Fruit fly (Drosophila melanogaster) whole organism, embryonic: Measurements from ENCODE around the gene glu.

Source experiments
- Abd-B ChIP-seq: fragments of 200-800 bp; sonication (Bioruptor generic); optimal IDR thresholded peaks from 2 replicates; lab custom pipeline; 2018; ENCODE audit warnings: missing biosample characterization, mild to moderate bottlenecking, missing genetic modification characterization, moderate library complexity
- Adf1 ChIP-seq: fragments of 200-800 bp; sonication (Bioruptor generic); IDR thresholded peaks from 2 replicates; pipeline ENCODE4 v1.3.6; 2022; ENCODE audit warnings: missing biosample characterization, missing genetic modification characterization
- B-H2 ChIP-seq: fragments of 200-800 bp; sonication (Bioruptor generic); optimal IDR thresholded peaks from 2 replicates; lab custom pipeline; 2018; ENCODE audit warnings: missing biosample characterization, mild to moderate bottlenecking, missing genetic modification characterization
- CG11085 ChIP-seq: fragments of 200-800 bp; sonication (Bioruptor generic); IDR thresholded peaks from 2 replicates; pipeline ENCODE4 v1.3.6; 2022; ENCODE audit warnings: missing biosample characterization, missing genetic modification characterization
- CG13287 ChIP-seq: fragments of 200-800 bp; sonication (Bioruptor generic); IDR thresholded peaks from 2 replicates; pipeline ENCODE4 v1.3.6; 2022; ENCODE audit warnings: missing biosample characterization, missing genetic modification characterization; ENCODE audit not compliant: partially characterized antibody
- CG13424 ChIP-seq: fragments of 200-800 bp; sonication (Bioruptor generic); optimal IDR thresholded peaks from 2 replicates; lab custom pipeline; 2019; ENCODE audit warnings: missing biosample characterization, mild to moderate bottlenecking, missing genetic modification characterization, moderate library complexity
- CG14710 ChIP-seq: fragments of 200-800 bp; sonication (Bioruptor generic); optimal IDR thresholded peaks from 3 replicates; lab custom pipeline; 2019; ENCODE audit warnings: missing biosample characterization, mild to moderate bottlenecking, missing genetic modification characterization, moderate library complexity
- CG14860 ChIP-seq: fragments of 200-800 bp; sonication (Bioruptor generic); IDR thresholded peaks from 3 replicates; pipeline ENCODE4 v1.3.6; 2022; ENCODE audit warnings: missing biosample characterization, missing genetic modification characterization; ENCODE audit not compliant: partially characterized antibody
- CG15479 ChIP-seq: fragments of 200-800 bp; sonication (Bioruptor generic); optimal IDR thresholded peaks from 3 replicates; lab custom pipeline; 2019; ENCODE audit warnings: missing biosample characterization, mild to moderate bottlenecking, missing genetic modification characterization, moderate library complexity
- CG16779 ChIP-seq: fragments of 200-800 bp; sonication (Bioruptor generic); IDR thresholded peaks from 2 replicates; pipeline ENCODE4 v1.3.6; 2022; ENCODE audit warnings: missing biosample characterization, missing genetic modification characterization
- CG17359 ChIP-seq: fragments of 200-800 bp; sonication (Bioruptor generic); optimal IDR thresholded peaks from 3 replicates; lab custom pipeline; 2018; ENCODE audit warnings: missing biosample characterization, mild to moderate bottlenecking, missing genetic modification characterization, moderate library complexity
- CG1832 ChIP-seq: fragments of 200-800 bp; sonication (Bioruptor generic); optimal IDR thresholded peaks from 2 replicates; lab custom pipeline; 2017; ENCODE audit warnings: missing biosample characterization, mild to moderate bottlenecking, missing genetic modification characterization, inconsistent platforms
- CG32772 ChIP-seq: fragments of 200-800 bp; sonication (Bioruptor generic); IDR thresholded peaks from 2 replicates; pipeline ENCODE4 v1.3.6; 2022; ENCODE audit warnings: missing biosample characterization, missing genetic modification characterization
- CG3407 ChIP-seq: fragments of 200-800 bp; sonication (Bioruptor generic); optimal IDR thresholded peaks from 2 replicates; lab custom pipeline; 2018; ENCODE audit warnings: missing biosample characterization, mild to moderate bottlenecking, missing genetic modification characterization
- CG4404 ChIP-seq: fragments of 200-800 bp; sonication (Bioruptor generic); IDR thresholded peaks from 2 replicates; pipeline ENCODE4 v1.3.6; 2022; ENCODE audit warnings: missing biosample characterization, missing genetic modification characterization
- CG7987 ChIP-seq: fragments of 200-800 bp; sonication (Bioruptor generic); optimal IDR thresholded peaks from 2 replicates; lab custom pipeline; 2018; ENCODE audit warnings: missing biosample characterization, mild to moderate bottlenecking, missing genetic modification characterization, moderate library complexity
- CG8765 ChIP-seq: fragments of 200-800 bp; sonication (Bioruptor generic); IDR thresholded peaks from 2 replicates; pipeline ENCODE4 v1.3.6; 2022; ENCODE audit warnings: missing biosample characterization, missing genetic modification characterization
- CTCF ChIP-seq: fragments of 200-800 bp; sonication (Bioruptor generic); optimal IDR thresholded peaks from 2 replicates; lab custom pipeline; 2017; ENCODE audit warnings: missing biosample characterization, mild to moderate bottlenecking, missing genetic modification characterization, moderate library complexity
- Dek ChIP-seq: fragments of 200-800 bp; sonication (Bioruptor generic); optimal IDR thresholded peaks from 3 replicates; lab custom pipeline; 2019; ENCODE audit warnings: missing biosample characterization, mild to moderate bottlenecking, missing genetic modification characterization, moderate library complexity
- Dip2 ChIP-seq: fragments of 200-800 bp; sonication (Bioruptor generic); IDR thresholded peaks from 2 replicates; pipeline ENCODE4 v1.3.6; 2022; ENCODE audit warnings: missing biosample characterization, missing genetic modification characterization
- Doc2 ChIP-seq: fragments of 200-800 bp; sonication (Bioruptor generic); IDR thresholded peaks from 2 replicates; pipeline ENCODE4 v1.3.6; 2022; ENCODE audit warnings: missing biosample characterization, missing genetic modification characterization
- ERR ChIP-seq: fragments of 200-800 bp; sonication (Bioruptor generic); optimal IDR thresholded peaks from 2 replicates; lab custom pipeline; 2016; ENCODE audit warnings: missing biosample characterization, missing genetic modification characterization
- HLHmδ ChIP-seq: fragments of 200-800 bp; sonication (Bioruptor generic); optimal IDR thresholded peaks from 2 replicates; lab custom pipeline; 2018; ENCODE audit warnings: missing biosample characterization, mild to moderate bottlenecking, missing genetic modification characterization, moderate library complexity
- Lhr ChIP-seq: fragments of 200-800 bp; sonication (Bioruptor generic); optimal IDR thresholded peaks from 3 replicates; lab custom pipeline; 2017; ENCODE audit warnings: mild to moderate bottlenecking, missing biosample characterization, missing genetic modification reagents, missing genetic modification characterization
- Oaz ChIP-seq: fragments of 200-800 bp; sonication (Bioruptor generic); IDR thresholded peaks from 2 replicates; pipeline ENCODE4 v1.3.6; 2022; ENCODE audit warnings: missing biosample characterization, missing genetic modification characterization
- Six4 ChIP-seq: fragments of 200-800 bp; sonication (Bioruptor generic); optimal IDR thresholded peaks from 2 replicates; lab custom pipeline; 2016; ENCODE audit warnings: missing biosample characterization, missing genetic modification characterization
- Usf ChIP-seq: fragments of 200-800 bp; sonication (Bioruptor generic); optimal IDR thresholded peaks from 2 replicates; lab custom pipeline; 2017; ENCODE audit warnings: missing genotype, missing biosample characterization, missing genetic modification characterization
- al ChIP-seq: fragments of 200-800 bp; sonication (Bioruptor generic); IDR thresholded peaks from 2 replicates; pipeline ENCODE4 v1.3.6; 2022; ENCODE audit warnings: missing biosample characterization, missing genetic modification characterization
- aop ChIP-seq: fragments of 200-800 bp; sonication (Bioruptor generic); IDR thresholded peaks from 2 replicates; pipeline ENCODE4 v1.3.6; 2022; ENCODE audit warnings: missing biosample characterization, missing genetic modification characterization
- bab2 ChIP-seq: fragments of 200-800 bp; sonication (Bioruptor generic); optimal IDR thresholded peaks from 2 replicates; lab custom pipeline; 2016; ENCODE audit warnings: missing biosample characterization, missing genetic modification characterization
- br ChIP-seq: fragments of >200 bp; optimal IDR thresholded peaks from 2 replicates; lab custom pipeline; 2017
- bsh ChIP-seq, 2 experiments: fragments of 200-800 bp; sonication (Bioruptor generic); optimal IDR thresholded peaks; 2 replicates each; lab custom pipeline; 2017 to 2018; ENCODE audit warnings: mild to moderate bottlenecking in 2 of 2, missing biosample characterization in 2 of 2, missing genetic modification characterization in 2 of 2, moderate library complexity in 1 of 2
- dpn ChIP-seq, 2 experiments: fragments of 200-800 bp; sonication (Bioruptor generic); optimal IDR thresholded peaks; 3 replicates each; lab custom pipeline; 2016; ENCODE audit warnings: missing biosample characterization in 2 of 2, missing genetic modification characterization in 2 of 2
- fd64A ChIP-seq: fragments of 200-800 bp; sonication (Bioruptor generic); optimal IDR thresholded peaks from 3 replicates; lab custom pipeline; 2018; ENCODE audit warnings: missing biosample characterization, mild to moderate bottlenecking, missing genetic modification characterization
- fru ChIP-seq: fragments of >200 bp; optimal IDR thresholded peaks from 2 replicates; lab custom pipeline; 2017
- gem ChIP-seq: fragments of 200-800 bp; sonication (Bioruptor generic); optimal IDR thresholded peaks from 2 replicates; lab custom pipeline; 2019; ENCODE audit warnings: missing biosample characterization, mild to moderate bottlenecking, missing genetic modification characterization, moderate library complexity
- gt ChIP-seq: fragments of 200-800 bp; sonication (Bioruptor generic); IDR thresholded peaks from 2 replicates; pipeline ENCODE4 v1.3.6; 2022; ENCODE audit warnings: missing biosample characterization, missing genetic modification characterization
- lilli ChIP-seq: fragments of 200-800 bp; sonication (Bioruptor generic); optimal IDR thresholded peaks from 3 replicates; lab custom pipeline; 2016; ENCODE audit warnings: missing biosample characterization, missing genetic modification characterization
- onecut ChIP-seq: fragments of 200-800 bp; sonication (Bioruptor generic); IDR thresholded peaks from 2 replicates; pipeline ENCODE4 v1.3.6; 2022; ENCODE audit warnings: missing biosample characterization, missing genetic modification characterization
- pb ChIP-seq: fragments of 200-800 bp; sonication (Bioruptor generic); optimal IDR thresholded peaks from 3 replicates; lab custom pipeline; 2016; ENCODE audit warnings: missing biosample characterization, missing genetic modification characterization
- sens-2 ChIP-seq: fragments of 200-800 bp; sonication (Bioruptor generic); IDR thresholded peaks from 2 replicates; pipeline ENCODE4 v1.3.6; 2022; ENCODE audit warnings: missing biosample characterization, missing genetic modification characterization
- slbo ChIP-seq: fragments of 200-800 bp; sonication (Bioruptor generic); IDR thresholded peaks from 2 replicates; pipeline ENCODE4 v1.3.6; 2022; ENCODE audit warnings: missing biosample characterization, missing genetic modification characterization
- so ChIP-seq: fragments of 200-800 bp; sonication (Bioruptor generic); IDR thresholded peaks from 3 replicates; pipeline ENCODE4 v1.3.6; 2022; ENCODE audit warnings: missing biosample characterization, missing genetic modification characterization
- sug ChIP-seq: fragments of 200-800 bp; optimal IDR thresholded peaks from 2 replicates; lab custom pipeline; 2019; ENCODE audit warnings: missing biosample characterization, mild to moderate bottlenecking, missing genetic modification characterization, moderate library complexity
- tap ChIP-seq: fragments of 200-800 bp; optimal IDR thresholded peaks from 3 replicates; lab custom pipeline; 2019; ENCODE audit warnings: missing biosample characterization, mild to moderate bottlenecking, missing genetic modification characterization, moderate library complexity
- trem ChIP-seq: fragments of 200-800 bp; optimal IDR thresholded peaks from 3 replicates; lab custom pipeline; 2019; ENCODE audit warnings: missing biosample characterization, mild to moderate bottlenecking, missing genetic modification characterization, moderate library complexity
- trh ChIP-seq: fragments of 200-800 bp; sonication (Bioruptor generic); optimal IDR thresholded peaks from 2 replicates; lab custom pipeline; 2016; ENCODE audit warnings: missing biosample characterization, missing genetic modification characterization
- twi ChIP-seq: fragments of 200-800 bp; optimal IDR thresholded peaks from 2 replicates; lab custom pipeline; 2019; ENCODE audit warnings: missing biosample characterization, mild to moderate bottlenecking, missing genetic modification characterization, moderate library complexity
- wek ChIP-seq: fragments of 200-800 bp; sonication (Bioruptor generic); optimal IDR thresholded peaks from 3 replicates; lab custom pipeline; 2018; ENCODE audit warnings: missing biosample characterization, mild to moderate bottlenecking, missing genetic modification characterization, moderate library complexity
- zfh1 ChIP-seq: fragments of 200-800 bp; sonication (Bioruptor generic); IDR thresholded peaks from 3 replicates; pipeline ENCODE4 v1.3.6; 2022; ENCODE audit warnings: missing biosample characterization, missing genetic modification characterization

Gene glu

dm6 chr2L:16720707-16721700, 17.2 kb downstream of the glu start (continued):
- peak; percentile 1 for TF ChIP-seq CG1832 (GFP tag; lab: Kevin White, UChicago)
- TF ChIP-seq lilli (GFP tag; lab: Kevin White, UChicago), result peak; percentile 88
- peak; percentile 94 for TF ChIP-seq so
- TF ChIP-seq CG14860, result no peak
- peak; percentile 83 for TF ChIP-seq aop (GFP tag; lab: Robert Waterston, UW)
- peak; percentile 78 for TF ChIP-seq bab2
- no peak for TF ChIP-seq CG13287
- TF ChIP-seq Dek (tag; lab: Kevin White, UChicago), result peak; percentile 85
- TF ChIP-seq Dip2 (GFP tag; lab: Robert Waterston, UW), result peak; percentile 49; the same call in 1 of the 2 replicates
- TF ChIP-seq Doc2 (GFP tag; lab: Robert Waterston, UW), result no peak; the same call in 1 of the 2 replicates
- TF ChIP-seq pb (GFP tag; lab: Kevin White, UChicago), result peak; percentile 22
- peak; percentile 91 for TF ChIP-seq trem
- TF ChIP-seq trh (GFP tag; lab: Kevin White, UChicago), result peak; percentile 74
- peak; percentile 68 for TF ChIP-seq Lhr (GFP tag; lab: Kevin White, UChicago)
- peak; percentile 69 to 87 for TF ChIP-seq dpn (GFP tag; optimal IDR thresholded peaks at IDR 0.05; lab: Kevin White, UChicago)
- TF ChIP-seq HLHmδ (GFP tag; lab: Kevin White, UChicago), result no peak
- peak; percentile 98 for TF ChIP-seq CG17359 (tag; lab: Kevin White, UChicago)
- TF ChIP-seq CG32772 (GFP tag; lab: Robert Waterston, UW), result peak; percentile 95
- peak; percentile 77 for TF ChIP-seq fd64A (GFP tag; lab: Kevin White, UChicago)
- peak; percentile 93 for TF ChIP-seq tap (tag; lab: Kevin White, UChicago)
- TF ChIP-seq CG4404 (GFP tag; lab: Robert Waterston, UW), result peak; percentile 92
- peak; percentile 67 for TF ChIP-seq Adf1 (GFP tag; lab: Robert Waterston, UW)
- peak; percentile 90 for TF ChIP-seq CG7987 (GFP tag; lab: Kevin White, UChicago)
- peak; percentile 88 for TF ChIP-seq onecut (GFP tag; lab: Robert Waterston, UW)
- peak; percentile 81 for TF ChIP-seq CG3407 (GFP tag; lab: Kevin White, UChicago)
- peak; percentile 89 for TF ChIP-seq CG11085 (GFP tag; lab: Robert Waterston, UW)
- TF ChIP-seq Oaz (GFP tag; lab: Robert Waterston, UW), result peak; percentile 91
- peak; percentile 93 for TF ChIP-seq CG14710
- peak; percentile 64 for TF ChIP-seq sug (tag; lab: Kevin White, UChicago)
- TF ChIP-seq CTCF (GFP tag; lab: Kevin White, UChicago), result peak; percentile 57
- peak; percentile 91 for TF ChIP-seq CG8765 (GFP tag; lab: Robert Waterston, UW)
- TF ChIP-seq slbo, result peak; percentile 95
- TF ChIP-seq ERR (GFP tag; lab: Kevin White, UChicago), result peak; percentile 34
- TF ChIP-seq br (lab: Kevin White, UChicago), result no peak
- peak; percentile 85 for TF ChIP-seq Abd-B (GFP tag; lab: Kevin White, UChicago)
- peak; percentile 92 for TF ChIP-seq gem (tag; lab: Kevin White, UChicago)
- TF ChIP-seq Six4 (GFP tag; lab: Kevin White, UChicago), result peak; percentile 91
- TF ChIP-seq fru (lab: Kevin White, UChicago), result no peak
- TF ChIP-seq Usf, result peak; percentile 36
- TF ChIP-seq zfh1 (GFP tag; lab: Robert Waterston, UW), result peak; percentile 97
- peak; percentile 88 for TF ChIP-seq CG13424 (tag; lab: Kevin White, UChicago)
- TF ChIP-seq B-H2 (GFP tag; lab: Kevin White, UChicago), result no peak
- TF ChIP-seq bsh (GFP tag; optimal IDR thresholded peaks at IDR 0.05; lab: Kevin White, UChicago), result peak; percentile 65 to 90
- peak; percentile 81 for TF ChIP-seq al (GFP tag; lab: Robert Waterston, UW)
- peak; percentile 94 for TF ChIP-seq sens-2 (GFP tag; lab: Robert Waterston, UW)
- TF ChIP-seq twi (tag; lab: Kevin White, UChicago), result peak; percentile 79
- TF ChIP-seq CG16779 (GFP tag; lab: Robert Waterston, UW), result peak; percentile 93
- peak; percentile 41 for TF ChIP-seq wek (GFP tag; lab: Kevin White, UChicago)
- peak; percentile 88 for TF ChIP-seq gt
- no peak for TF ChIP-seq CG15479 (GFP tag; lab: Kevin White, UChicago)
